Worm (Caenorhabditis elegans) whole organism, early embryonic: ENCODE measurements around the gene nhr-48.

ENCODE experiments used
- B0310.2 ChIP-seq: sonication (generic microtip); optimal IDR thresholded peaks from 2 replicates; lab custom pipeline; 2016; ENCODE audit warnings: mild to moderate bottlenecking, missing genetic modification characterization, missing compliant biosample characterization
- F13C5.2 ChIP-seq: sonication (generic microtip); optimal IDR thresholded peaks from 2 replicates; lab custom pipeline; 2017; ENCODE audit warnings: mild to moderate bottlenecking, missing genetic modification characterization, inconsistent platforms, missing compliant biosample characterization
- aly-1 ChIP-seq: sonication (generic microtip); optimal IDR thresholded peaks from 2 replicates; lab custom pipeline; 2016; ENCODE audit warnings: missing genetic modification characterization, missing compliant biosample characterization
- ama-1 ChIP-seq: fragments of 150-350 bp; optimal IDR thresholded peaks from 2 replicates; lab custom pipeline; 2014
- ceh-13 ChIP-seq: fragments of 200-800 bp; sonication (Bioruptor generic); optimal IDR thresholded peaks from 2 replicates; lab custom pipeline; 2018; ENCODE audit warnings: mild to moderate bottlenecking, missing genetic modification characterization, missing compliant biosample characterization
- ceh-36 ChIP-seq: sonication (generic microtip); optimal IDR thresholded peaks from 2 replicates; lab custom pipeline; 2016; ENCODE audit warnings: missing genetic modification characterization, inconsistent platforms, missing compliant biosample characterization
- ets-7 ChIP-seq: sonication (generic microtip); optimal IDR thresholded peaks from 2 replicates; lab custom pipeline; 2016; ENCODE audit warnings: missing genotype, missing genetic modification characterization, missing compliant biosample characterization
- flt-1 ChIP-seq: fragments of 200-800 bp; sonication (Bioruptor generic); IDR thresholded peaks from 2 replicates; pipeline ENCODE4 v1.3.6; 2022; ENCODE audit warnings: missing genetic modification characterization, missing compliant biosample characterization
- hmbx-1 ChIP-seq: sonication (generic microtip); optimal IDR thresholded peaks from 2 replicates; lab custom pipeline; 2016; ENCODE audit warnings: mild to moderate bottlenecking, missing genetic modification characterization, missing compliant biosample characterization
- hmg-4 ChIP-seq: fragments of 200-800 bp; sonication (Bioruptor generic); optimal IDR thresholded peaks from 2 replicates; lab custom pipeline; 2018; ENCODE audit warnings: mild to moderate bottlenecking, missing genetic modification characterization, missing compliant biosample characterization
- hnd-1 ChIP-seq: sonication (generic microtip); optimal IDR thresholded peaks from 2 replicates; lab custom pipeline; 2016; ENCODE audit warnings: missing genetic modification characterization, missing compliant biosample characterization
- pes-1 ChIP-seq: fragments of 200-800 bp; sonication (Bioruptor generic); IDR thresholded peaks from 2 replicates; pipeline ENCODE4 v1.3.6; 2022; ENCODE audit warnings: missing genetic modification reagents, missing genetic modification characterization, missing compliant biosample characterization
- scrt-1 ChIP-seq: fragments of 200-800 bp; sonication (Bioruptor generic); IDR thresholded peaks from 2 replicates; pipeline ENCODE4 v1.3.6; 2022; ENCODE audit warnings: missing genetic modification characterization, missing compliant biosample characterization
- sea-1 ChIP-seq: fragments of 200-800 bp; sonication (Bioruptor generic); conservative IDR thresholded peaks from 2 replicates; pipeline ENCODE4 v1.3.6; 2022; ENCODE audit warnings: missing genetic modification characterization, missing compliant biosample characterization
- tbx-11 ChIP-seq: fragments of 200-800 bp; sonication (Bioruptor generic); IDR thresholded peaks from 2 replicates; pipeline ENCODE4 v1.3.6; 2022; ENCODE audit warnings: missing genetic modification characterization, missing compliant biosample characterization
- tbx-37 ChIP-seq: fragments of 200-800 bp; sonication (Bioruptor generic); conservative IDR thresholded peaks from 2 replicates; pipeline ENCODE4 v1.3.6; 2022; ENCODE audit warnings: missing genetic modification reagents, missing genetic modification characterization, missing compliant biosample characterization
- tra-4 ChIP-seq: sonication (generic microtip); optimal IDR thresholded peaks from 2 replicates; lab custom pipeline; 2017; ENCODE audit warnings: missing genetic modification characterization, missing compliant biosample characterization

The nhr-48 gene

ce11 chrX:15681393-15681792 lies 26.6 kb upstream of the nhr-48 start, which contains the start of gene gpn-1:
Gene gpn-1 (plus strand): TSS chrX:15681693.
- TF ChIP-seq flt-1 (GFP tag; lab: Robert Waterston, UW) (no peak), hmbx-1 (no peak), hnd-1 (no peak), sea-1 (GFP tag; lab: Robert Waterston, UW) (no peak), hmg-4 (GFP tag; lab: Kevin White, UChicago) (no peak), F13C5.2 (tag; lab: Kevin White, UChicago) (no peak), aly-1 (tag; lab: Kevin White, UChicago) (no peak), ama-1 (no peak), tbx-37 (no peak)

- TF ChIP-seq hmg-4 (GFP tag; lab: Kevin White, UChicago) (no peak), aly-1 (tag; lab: Kevin White, UChicago) (no peak)
These were observed 18.8 kb upstream of the nhr-48 start, which contains the start of gene C03H12.1 for ce11 chrX:15689244-15689643. Gene C03H12.1 (plus strand): TSS chrX:15689449.

- TF ChIP-seq B0310.2 (tag; lab: Kevin White, UChicago) (no peak), hmg-4 (GFP tag; lab: Kevin White, UChicago) (no peak), pes-1 (no peak), sea-1 (GFP tag; lab: Robert Waterston, UW) (no peak), ceh-36 (tag; lab: Kevin White, UChicago) (no peak), F13C5.2 (tag; lab: Kevin White, UChicago) (no peak), ama-1 (no peak), ets-7 (tag; lab: Kevin White, UChicago) (no peak), flt-1 (GFP tag; lab: Robert Waterston, UW) (no peak), tbx-37 (no peak), hnd-1 (no peak), ceh-13 (GFP tag; lab: Kevin White, UChicago) (no peak), tra-4 (tag; lab: Kevin White, UChicago) (no peak), aly-1 (tag; lab: Kevin White, UChicago) (no peak), scrt-1 (GFP tag; lab: Robert Waterston, UW) (no peak), hmbx-1 (no peak), tbx-11 (GFP tag; lab: Robert Waterston, UW) (no peak)
These were observed 14.5 kb upstream of the nhr-48 start for ce11 chrX:15693466-15693865.

- TF ChIP-seq ets-7 (tag; lab: Kevin White, UChicago): no peak
- no peak for TF ChIP-seq F13C5.2 (tag; lab: Kevin White, UChicago)
- no peak for TF ChIP-seq ceh-36 (tag; lab: Kevin White, UChicago)
- TF ChIP-seq hmg-4 (GFP tag; lab: Kevin White, UChicago): no peak
- TF ChIP-seq scrt-1 (GFP tag; lab: Robert Waterston, UW): no peak
- TF ChIP-seq tra-4 (tag; lab: Kevin White, UChicago): no peak
- TF ChIP-seq pes-1: no peak
- TF ChIP-seq aly-1 (tag; lab: Kevin White, UChicago): no peak
- no peak for TF ChIP-seq tbx-37
- no peak for TF ChIP-seq B0310.2 (tag; lab: Kevin White, UChicago)
- TF ChIP-seq hmbx-1: no peak
- TF ChIP-seq ceh-13 (GFP tag; lab: Kevin White, UChicago): no peak
- TF ChIP-seq flt-1 (GFP tag; lab: Robert Waterston, UW): no peak
- no peak for TF ChIP-seq ama-1
- no peak for TF ChIP-seq hnd-1
These were observed 11.6 kb upstream of the nhr-48 start, which contains the start of gene ZK662.2 for ce11 chrX:15696400-15696799. Gene ZK662.2 (plus strand): TSS chrX:15696700.

- TF ChIP-seq ets-7 (tag; lab: Kevin White, UChicago) (no peak), hnd-1 (no peak), ama-1 (no peak), tra-4 (tag; lab: Kevin White, UChicago) (no peak), flt-1 (GFP tag; lab: Robert Waterston, UW) (no peak), hmg-4 (GFP tag; lab: Kevin White, UChicago) (no peak), hmbx-1 (no peak), aly-1 (tag; lab: Kevin White, UChicago) (no peak), ceh-13 (GFP tag; lab: Kevin White, UChicago) (no peak), sea-1 (GFP tag; lab: Robert Waterston, UW) (no peak), tbx-37 (no peak), F13C5.2 (tag; lab: Kevin White, UChicago) (no peak), B0310.2 (tag; lab: Kevin White, UChicago) (no peak), ceh-36 (tag; lab: Kevin White, UChicago) (no peak), pes-1 (no peak), scrt-1 (GFP tag; lab: Robert Waterston, UW) (no peak), tbx-11 (GFP tag; lab: Robert Waterston, UW) (no peak)
These were observed 7.8 kb upstream of the nhr-48 start for ce11 chrX:15700220-15700619.

- no peak for TF ChIP-seq ceh-36 (tag; lab: Kevin White, UChicago)
- no peak for TF ChIP-seq scrt-1 (GFP tag; lab: Robert Waterston, UW)
- no peak for TF ChIP-seq B0310.2 (tag; lab: Kevin White, UChicago)
- TF ChIP-seq aly-1 (tag; lab: Kevin White, UChicago): no peak
- TF ChIP-seq pes-1: no peak
These were observed 3.4 kb upstream of the nhr-48 start for ce11 chrX:15704579-15705110.

ce11 chrX:15706108-15706676 lies 1.8 kb upstream of the nhr-48 start:
- TF ChIP-seq hmg-4 (GFP tag; lab: Kevin White, UChicago) (no peak), tra-4 (tag; lab: Kevin White, UChicago) (no peak), ama-1 (no peak), ets-7 (tag; lab: Kevin White, UChicago) (no peak), ceh-36 (tag; lab: Kevin White, UChicago) (no peak), hmbx-1 (no peak), tbx-11 (GFP tag; lab: Robert Waterston, UW) (no peak), sea-1 (GFP tag; lab: Robert Waterston, UW) (no peak), ceh-13 (GFP tag; lab: Kevin White, UChicago) (no peak), B0310.2 (tag; lab: Kevin White, UChicago) (no peak), F13C5.2 (tag; lab: Kevin White, UChicago) (no peak), tbx-37 (no peak), scrt-1 (GFP tag; lab: Robert Waterston, UW) (no peak), flt-1 (GFP tag; lab: Robert Waterston, UW) (no peak), hnd-1 (no peak)
